Fruit fly (Drosophila melanogaster): ENCODE data around the gene Ac13E.
A peak's percentile ranks its signal among the peaks of the same experiment; 100 is the strongest.

Gene Ac13E

DNA sequence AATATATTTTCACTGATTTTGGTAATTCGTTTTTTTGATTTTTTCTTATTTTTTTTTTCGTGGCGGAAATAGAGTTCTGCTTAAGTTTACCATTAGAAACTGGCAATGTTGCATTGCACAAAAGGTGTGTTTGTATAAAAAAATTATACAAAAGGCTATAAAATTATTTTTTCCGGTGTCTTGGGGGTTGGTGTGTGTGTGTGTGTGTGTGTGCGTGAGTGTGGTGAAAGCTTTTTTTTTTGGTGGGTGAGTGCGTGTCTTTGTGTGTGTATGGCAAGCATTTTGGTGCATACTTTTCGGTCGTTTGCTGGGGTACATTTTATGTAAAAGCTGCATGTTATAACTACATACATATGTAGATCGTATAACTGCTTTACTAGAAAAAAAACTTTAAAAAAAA is 42.7 kb downstream of the Ac13E start:
- TF ChIP-seq CG17801 (GFP tag; optimal IDR thresholded peaks at IDR 0.05; ENCODE audit: partially characterized antibody): peak; percentile 24

DNA sequence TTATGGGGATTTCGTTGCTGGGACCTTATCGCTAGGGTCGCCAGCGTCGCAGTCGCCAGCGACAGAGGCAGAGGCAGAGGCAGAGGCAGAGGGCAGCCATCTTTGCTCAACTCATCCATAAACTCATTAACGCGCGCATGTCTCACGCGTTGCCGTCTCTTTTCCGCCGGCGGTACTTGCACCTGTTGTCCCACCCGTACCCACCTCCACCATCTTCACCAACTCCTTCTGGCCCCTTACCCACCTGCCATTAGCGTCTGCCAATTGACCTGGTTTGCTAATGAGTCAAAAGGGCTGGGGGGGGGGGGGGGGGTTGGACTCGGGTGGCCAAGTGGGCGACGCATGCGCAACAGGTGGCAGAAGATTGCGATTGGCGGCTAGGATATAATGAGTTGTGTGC is 51.2 kb downstream of the Ac13E start:
- TF ChIP-seq CG17801 (GFP tag; optimal IDR thresholded peaks at IDR 0.05; ENCODE audit: partially characterized antibody): no peak

DNA sequence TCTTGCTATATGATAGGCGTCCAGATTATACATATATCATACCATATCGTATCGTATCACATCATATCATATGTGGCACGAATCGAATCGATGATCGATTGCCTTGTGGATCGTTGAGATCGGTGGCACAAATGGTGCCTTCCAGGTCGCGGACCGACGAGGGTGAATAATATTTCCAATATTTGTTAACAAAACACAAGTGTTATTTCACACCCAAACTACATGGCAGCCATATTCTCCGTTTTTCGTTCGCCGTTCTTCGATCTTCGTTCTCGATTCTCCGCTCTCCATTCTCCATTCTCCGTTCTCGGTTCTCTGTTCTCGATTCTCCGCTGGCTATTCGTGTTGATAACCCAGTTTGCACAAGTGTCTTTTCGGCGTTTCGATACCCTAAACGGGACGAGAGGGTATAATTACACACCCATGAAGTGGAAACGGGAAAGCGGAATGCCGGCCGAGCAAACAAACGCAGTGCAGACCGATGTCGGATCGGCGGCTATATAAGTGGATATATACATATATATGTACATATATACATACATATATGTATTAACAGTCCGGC is 52.3 kb downstream of the Ac13E start:
- no peak for TF ChIP-seq CG17801 (GFP tag; optimal IDR thresholded peaks at IDR 0.05; ENCODE audit: partially characterized antibody)

DNA sequence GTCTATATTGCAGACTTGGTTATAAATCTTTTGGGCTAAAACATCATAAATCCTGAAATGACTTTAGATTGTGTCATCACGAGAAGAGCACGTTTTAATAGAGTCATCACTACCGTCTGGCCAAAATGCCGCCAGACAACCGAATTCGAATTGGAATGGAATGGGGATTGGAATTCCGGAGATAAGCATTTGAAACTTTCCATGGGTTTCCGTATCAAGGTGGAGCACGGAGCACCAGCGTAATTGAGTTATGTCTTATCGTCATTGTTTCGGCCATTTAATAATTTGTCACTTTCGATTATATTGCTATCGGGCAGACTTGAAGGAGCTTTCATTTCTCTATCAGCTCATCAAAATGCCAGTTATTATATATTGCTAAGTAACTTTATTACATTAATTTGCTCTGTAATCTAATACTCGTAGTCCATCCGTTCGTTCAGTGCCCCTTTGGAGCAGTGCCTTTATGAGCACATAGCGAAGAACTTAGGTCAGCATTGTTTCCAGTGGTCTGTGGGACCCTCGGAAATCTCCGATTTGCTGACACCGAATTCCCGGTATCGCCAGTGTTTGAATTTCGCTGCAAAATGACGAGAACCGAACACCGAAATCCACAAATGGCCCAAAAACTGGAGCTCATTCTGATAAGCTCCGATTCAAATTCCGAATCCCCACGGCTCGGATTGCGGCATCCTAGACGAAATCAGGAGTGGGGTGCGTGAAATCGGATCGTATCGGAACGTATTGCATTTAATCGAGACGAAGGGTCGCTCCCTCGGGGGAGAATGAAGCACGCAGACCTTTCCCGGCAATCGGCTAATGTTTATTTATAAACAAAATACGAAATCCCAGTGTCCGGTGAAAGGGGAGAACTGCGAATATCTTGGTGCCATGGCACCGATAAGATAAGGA is 53.8 kb downstream of the Ac13E start:
- TF ChIP-seq CG17801 (GFP tag; optimal IDR thresholded peaks at IDR 0.05; ENCODE audit: partially characterized antibody): no peak

DNA sequence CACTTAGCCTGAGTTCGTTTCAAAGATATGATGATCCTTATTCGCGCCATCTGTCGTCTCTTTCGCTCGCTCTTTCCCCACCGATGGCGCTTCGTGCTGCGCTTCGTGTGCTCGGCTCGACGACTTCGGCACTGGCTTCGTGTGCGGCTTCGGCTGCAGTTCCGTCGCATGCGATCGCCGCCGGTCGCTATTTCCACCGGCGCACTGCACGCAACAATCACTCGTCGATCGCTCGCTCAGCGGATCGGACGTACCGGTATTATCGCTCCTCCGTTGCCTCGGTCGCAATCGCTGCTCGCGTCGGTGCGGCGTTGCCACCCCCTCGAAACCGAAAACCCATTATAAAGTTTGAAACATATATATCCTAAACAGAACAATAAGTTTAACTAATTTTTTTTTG is 55.3 kb downstream of the Ac13E start:
- TF ChIP-seq CG17801 (GFP tag; optimal IDR thresholded peaks at IDR 0.05; ENCODE audit: partially characterized antibody): peak; percentile 79

DNA sequence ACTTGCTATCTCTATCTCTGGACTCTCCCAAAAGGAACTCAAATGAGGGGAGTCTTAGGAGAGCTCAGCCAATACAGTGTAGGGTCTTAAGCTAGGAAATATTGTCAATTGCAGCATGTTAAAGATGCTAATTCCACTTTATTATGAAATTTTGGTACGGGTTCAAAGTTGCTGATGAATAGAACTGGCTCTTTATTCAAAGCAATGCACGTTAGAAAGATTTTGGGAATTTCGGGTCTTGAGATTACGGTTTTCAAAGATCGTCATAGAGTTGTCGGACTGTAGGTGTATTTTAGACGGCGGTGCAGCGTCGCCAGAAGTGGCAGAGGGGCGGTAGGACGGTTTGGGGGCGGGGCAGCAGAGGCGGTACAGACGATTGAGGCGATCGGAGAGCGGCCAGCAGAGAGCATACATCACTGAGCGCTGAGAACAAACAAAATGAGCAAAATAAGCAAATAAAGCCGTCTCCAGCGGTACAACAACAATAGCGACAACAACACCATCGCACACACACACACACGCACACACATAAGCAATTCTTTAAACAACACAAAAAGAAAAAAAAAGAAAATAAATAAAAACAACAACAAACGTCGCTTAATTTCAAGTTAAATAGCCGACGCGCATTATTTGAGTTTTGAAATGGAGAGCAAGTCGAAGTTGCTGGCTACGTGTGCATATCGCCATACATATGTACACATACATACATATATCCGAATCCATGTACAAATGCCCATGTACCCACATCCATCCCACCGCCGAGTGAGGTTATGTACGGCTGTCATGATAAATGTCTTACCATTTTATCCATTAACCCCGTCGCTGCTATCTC is 56.4 kb downstream of the Ac13E start:
- TF ChIP-seq CG17801 (GFP tag; optimal IDR thresholded peaks at IDR 0.05; ENCODE audit: partially characterized antibody): peak; percentile 80

DNA sequence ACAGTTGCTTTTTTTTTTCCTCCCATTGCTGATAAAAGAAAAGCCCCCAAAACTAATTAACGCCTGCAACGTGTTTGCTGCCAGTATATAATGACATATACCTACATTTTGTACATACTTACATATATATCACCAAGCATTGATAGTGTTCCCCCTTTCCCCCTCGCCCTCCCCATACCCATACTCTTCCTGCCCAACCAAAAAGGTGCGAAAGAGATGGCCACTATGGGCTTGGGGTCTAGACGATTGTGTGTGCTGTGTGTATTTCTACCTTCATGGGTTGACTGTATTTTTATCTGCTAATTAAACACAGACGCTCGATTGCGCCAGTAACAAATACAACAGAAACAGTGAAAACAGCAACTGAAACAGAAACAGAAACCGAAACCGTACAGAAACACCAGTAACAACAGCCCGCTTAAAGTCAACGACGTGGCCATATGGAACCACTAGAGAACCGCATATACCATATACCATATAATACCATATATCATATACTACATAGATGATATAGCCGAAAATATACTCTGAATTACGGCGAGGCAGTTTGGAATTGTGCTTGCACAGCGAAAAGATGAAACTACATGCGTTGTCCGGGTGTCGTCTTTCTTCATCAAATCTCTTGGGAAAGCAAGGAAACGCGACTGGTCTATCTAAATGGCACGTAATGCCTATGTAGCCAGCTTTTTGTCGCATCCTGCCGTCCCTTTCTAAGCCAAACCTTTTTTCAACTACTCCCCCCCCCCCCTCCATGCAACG is 57.2 kb downstream of the Ac13E start:
- no peak for TF ChIP-seq CG17801 (GFP tag; optimal IDR thresholded peaks at IDR 0.05; ENCODE audit: partially characterized antibody)

DNA sequence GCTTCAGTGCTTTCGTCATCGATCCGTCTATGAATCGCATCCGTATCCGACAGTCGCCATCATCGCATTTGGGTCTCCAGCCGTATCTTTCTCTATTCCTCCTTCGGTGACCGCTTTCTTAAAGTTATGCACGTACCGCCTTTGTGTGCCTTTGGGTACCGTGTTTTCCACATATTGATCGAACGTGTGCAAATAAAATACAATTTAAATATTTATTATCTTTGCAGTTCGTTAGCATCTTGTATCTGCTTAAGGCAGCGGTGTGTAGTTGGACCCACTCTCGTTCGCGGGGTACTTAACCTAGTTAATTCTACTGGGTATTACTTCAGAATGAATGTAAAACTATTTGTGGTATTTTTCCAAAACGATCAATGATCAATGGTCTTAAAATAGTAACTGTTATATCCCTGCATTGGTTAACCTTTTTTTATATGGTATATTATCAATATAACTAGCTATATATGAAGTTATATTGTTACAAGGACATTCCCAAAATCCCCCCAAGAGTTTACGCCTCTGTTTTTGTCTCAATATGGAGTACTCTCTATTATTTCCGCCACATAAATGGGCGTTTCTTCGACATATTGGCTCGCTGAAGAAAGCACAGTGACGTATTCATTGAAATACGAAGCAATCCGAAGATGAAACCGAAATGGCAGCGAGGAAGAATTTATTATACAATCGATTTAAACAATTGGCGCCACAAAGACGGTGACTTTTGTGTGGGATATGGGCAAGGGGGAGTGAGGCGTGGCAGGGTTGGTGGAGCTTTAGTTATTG is 58.3 kb downstream of the Ac13E start:
- no peak for TF ChIP-seq CG17801 (GFP tag; optimal IDR thresholded peaks at IDR 0.05; ENCODE audit: partially characterized antibody)

DNA sequence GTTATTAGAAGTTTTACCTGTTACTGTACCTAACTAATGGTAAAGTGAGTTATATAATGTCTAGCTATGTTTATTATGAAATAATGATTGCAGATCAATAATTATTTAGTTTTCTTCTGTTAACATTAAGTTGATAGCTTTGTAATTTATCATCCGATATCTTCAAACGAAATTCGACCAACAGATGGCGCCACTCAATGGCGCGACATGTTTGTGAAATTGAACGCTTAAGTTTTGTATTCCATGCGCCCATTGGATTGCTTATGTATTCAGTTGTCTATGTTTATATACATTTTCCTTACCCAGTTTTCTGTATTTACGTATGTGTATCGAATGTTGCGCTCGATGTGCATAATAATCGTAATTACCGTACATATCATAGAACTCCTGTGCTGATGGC is 63.6 kb downstream of the Ac13E start:
- TF ChIP-seq CG17801 (GFP tag; optimal IDR thresholded peaks at IDR 0.05; ENCODE audit: partially characterized antibody): no peak

DNA sequence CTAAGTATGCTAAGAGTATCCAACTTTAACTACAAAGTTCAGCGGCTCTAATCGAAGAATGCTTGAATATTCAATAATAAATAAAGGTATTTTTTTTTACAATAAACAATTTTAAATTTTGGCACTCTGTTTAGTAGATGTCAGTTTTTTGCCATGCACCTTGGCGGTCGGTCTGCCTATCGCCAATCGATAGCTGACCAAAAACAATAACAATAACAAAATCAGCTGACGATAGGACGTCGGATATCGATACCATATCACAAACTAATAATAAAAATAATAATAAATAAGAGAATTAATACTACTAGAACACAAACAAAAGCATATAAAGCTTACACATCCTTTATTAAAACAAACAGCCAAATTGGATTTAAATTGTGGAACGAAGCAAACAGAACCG is 67.4 kb downstream of the Ac13E start, which contains the start of gene Gmap:
Gene Gmap (plus strand): TSS at position 241 of the 400 bp plus-strand sequence.
- peak; percentile 39 for TF ChIP-seq CG17801 (GFP tag; optimal IDR thresholded peaks at IDR 0.05; ENCODE audit: partially characterized antibody)

DNA sequence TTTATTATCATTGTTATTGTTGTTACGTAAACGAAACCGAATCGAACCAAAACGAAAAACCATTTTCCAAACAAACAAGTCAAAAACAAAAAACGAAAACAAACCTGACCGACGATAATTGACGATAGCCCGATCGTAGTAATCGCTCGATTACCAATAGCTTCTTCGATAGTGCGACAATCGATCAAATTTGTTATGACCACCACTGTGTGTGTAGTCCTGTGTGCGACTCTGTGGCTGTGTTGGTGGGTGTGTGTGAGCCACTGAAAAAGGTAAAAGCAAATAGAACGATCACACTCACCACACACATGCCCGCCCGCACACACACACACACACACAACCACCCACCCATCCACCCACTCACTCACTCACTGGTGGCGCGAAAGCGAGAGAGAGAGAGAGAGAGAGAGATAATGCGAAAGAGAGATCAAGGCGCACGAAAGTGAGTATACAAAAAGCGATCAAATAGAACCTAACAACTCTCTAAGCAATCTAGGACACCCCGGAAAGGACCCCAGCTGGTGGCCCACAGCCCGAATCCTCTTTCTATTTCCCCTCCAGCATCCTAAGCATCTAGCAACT is 69.5 kb downstream of the Ac13E start:
- TF ChIP-seq CG17801 (GFP tag; optimal IDR thresholded peaks at IDR 0.05; ENCODE audit: partially characterized antibody): peak; percentile 10

DNA sequence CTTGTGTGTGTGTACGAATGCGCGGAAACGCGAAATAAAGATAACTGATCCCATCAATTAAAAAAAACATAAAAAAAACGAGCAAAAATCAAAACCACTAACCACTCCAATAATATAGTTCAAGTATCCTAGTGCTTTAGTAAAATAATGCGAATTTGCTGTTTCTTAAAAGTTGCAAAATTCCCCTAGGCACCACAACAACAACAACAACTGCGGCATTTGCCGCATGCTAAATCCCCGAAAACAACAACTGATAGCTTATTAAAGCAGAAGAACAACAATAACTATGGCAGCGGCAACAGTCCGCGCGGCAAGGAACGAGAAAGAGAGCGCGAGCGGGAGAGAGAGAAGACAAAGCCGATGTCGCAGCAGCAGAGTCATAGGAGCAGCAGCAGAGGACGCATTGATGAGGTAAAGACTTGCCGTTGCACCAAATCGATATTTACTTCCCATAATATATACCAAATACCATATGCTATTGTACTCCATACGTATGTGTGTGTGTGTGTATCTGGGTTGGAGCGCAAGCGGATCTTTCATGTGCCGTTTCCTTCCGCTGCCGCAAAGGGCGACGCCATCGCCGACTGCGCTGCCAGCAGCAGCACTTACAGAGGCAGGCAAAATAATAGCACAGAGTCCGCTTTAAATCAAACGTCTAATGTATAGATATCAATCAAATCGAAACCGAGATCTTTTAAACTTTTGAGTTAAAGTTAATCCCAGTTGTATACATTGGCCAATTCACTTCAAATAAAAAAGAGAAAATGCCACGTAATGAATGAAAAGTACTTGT is 70.9 kb downstream of the Ac13E start:
- TF ChIP-seq CG17801 (GFP tag; optimal IDR thresholded peaks at IDR 0.05; ENCODE audit: partially characterized antibody): no peak

DNA sequence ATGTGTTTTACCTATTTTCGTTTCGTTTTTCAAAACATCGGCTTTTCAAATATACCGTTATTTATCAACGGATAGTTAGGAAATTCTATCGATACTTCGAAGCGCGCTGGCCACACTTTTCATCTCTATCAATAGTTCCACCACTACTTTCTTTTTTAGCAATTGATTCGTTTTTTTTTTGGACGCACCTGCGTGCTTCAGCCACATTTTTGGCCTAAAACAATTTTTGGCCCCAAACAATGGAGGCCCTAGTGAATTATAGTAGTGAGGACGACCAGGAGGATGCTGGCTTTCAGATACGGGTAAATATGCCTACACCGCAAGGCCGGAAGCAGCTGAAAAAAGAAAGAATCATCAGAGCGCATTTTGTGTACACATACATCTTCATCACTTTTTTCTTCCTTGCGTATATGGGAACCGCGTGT is 71.8 kb downstream of the Ac13E start, which contains the start of gene CG6340:
Gene CG6340 (plus strand): TSS at position 139 of the 425 bp plus-strand sequence.
- TF ChIP-seq CG17801 (GFP tag; optimal IDR thresholded peaks at IDR 0.05; ENCODE audit: partially characterized antibody): peak; percentile 46
